Worm (Caenorhabditis elegans): Measurements from ENCODE around the gene F26A1.8.
"Not testable (repeated sequence)": the region's sequence is repeated elsewhere in the genome, so short reads cannot be mapped to it uniquely, and the experiment has no call there.

The F26A1.8 gene

DNA sequence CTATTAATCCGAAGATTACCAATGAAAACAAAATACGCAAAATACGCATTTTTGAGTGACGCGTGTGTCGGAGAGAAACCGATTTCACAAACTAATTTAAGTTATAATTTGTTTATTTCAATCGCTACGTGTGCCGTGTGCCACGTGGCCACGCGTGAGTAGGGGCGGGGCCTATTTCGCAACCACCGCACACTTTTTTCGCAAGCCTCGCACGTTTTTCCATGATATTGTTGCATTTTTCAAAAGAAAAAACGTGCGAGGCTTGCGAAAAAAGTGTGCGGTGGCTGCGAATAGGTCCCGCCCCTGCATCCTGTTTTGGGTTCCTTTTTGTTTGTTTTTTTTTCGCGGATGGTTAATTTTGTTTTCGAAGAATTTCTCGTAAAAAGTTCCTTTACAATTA lies 36.9 kb downstream of the F26A1.8 start, which contains the start of gene enu-3.2:
enu-3.2 (minus strand) TSS at position 105 of the 400 bp plus-strand sequence.
- TF ChIP-seq scrt-1 (GFP tag; IDR thresholded peaks at IDR 0.05); B0310.2 (tag; optimal IDR thresholded peaks at IDR 0.05); flt-1 (GFP tag; IDR thresholded peaks at IDR 0.05): not testable (repeated sequence)

DNA sequence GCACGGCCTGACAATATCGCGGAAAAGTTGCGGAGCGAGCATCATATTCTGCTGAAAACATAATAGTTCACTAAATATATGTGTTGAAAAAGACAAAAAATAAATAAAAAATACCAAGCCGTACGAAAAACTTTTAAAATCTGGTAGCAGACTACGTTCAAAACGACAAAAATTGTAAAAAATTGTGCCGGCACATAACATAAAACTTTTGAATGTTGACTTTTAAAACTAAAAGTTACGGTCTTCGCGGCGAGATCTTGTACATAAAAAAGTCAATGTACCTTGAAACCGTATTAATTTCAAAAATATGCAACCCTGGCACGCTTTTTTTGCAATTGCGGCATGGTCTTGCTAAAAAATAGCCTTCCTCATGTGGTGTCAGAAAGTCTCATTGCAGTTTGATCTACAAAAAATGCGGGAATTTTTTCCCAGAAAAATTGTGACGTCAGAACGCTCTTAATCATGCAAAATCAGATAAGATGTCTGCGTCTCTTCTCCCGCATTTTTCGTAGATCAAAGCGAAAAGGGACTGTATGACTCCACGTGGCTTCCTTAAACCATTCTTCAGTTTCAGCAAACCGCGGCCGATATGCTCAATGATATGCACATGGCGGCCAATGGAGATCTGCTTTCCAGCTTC lies 40.0 kb downstream of the F26A1.8 start, which contains the start of the genes gex-5 and C38D4.10:
gex-5 (minus strand) TSS at position 51 of the 640 bp plus-strand sequence.
C38D4.10 (plus strand) TSS at position 590 of the 640 bp plus-strand sequence.
- TF ChIP-seq tbx-11 (GFP tag; IDR thresholded peaks at IDR 0.05); tbx-37 (GFP tag; conservative IDR thresholded peaks at IDR 0.05); hmbx-1 (tag; optimal IDR thresholded peaks at IDR 0.05): not testable (repeated sequence)

ce11 chrIII:4779855-4780254 lies 42.2 kb downstream of the F26A1.8 start, which contains the start of gene B0393.9:
Gene B0393.9, minus strand, starts transcription at chrIII:4780157.
- TF ChIP-seq ama-1 (optimal IDR thresholded peaks at IDR 0.05) (no peak), ceh-13 (GFP tag; optimal IDR thresholded peaks at IDR 0.05) (no peak), ets-7 (tag; optimal IDR thresholded peaks at IDR 0.05) (no peak), tra-4 (tag; optimal IDR thresholded peaks at IDR 0.05) (no peak), tbx-37 (GFP tag; conservative IDR thresholded peaks at IDR 0.05) (no peak)

DNA sequence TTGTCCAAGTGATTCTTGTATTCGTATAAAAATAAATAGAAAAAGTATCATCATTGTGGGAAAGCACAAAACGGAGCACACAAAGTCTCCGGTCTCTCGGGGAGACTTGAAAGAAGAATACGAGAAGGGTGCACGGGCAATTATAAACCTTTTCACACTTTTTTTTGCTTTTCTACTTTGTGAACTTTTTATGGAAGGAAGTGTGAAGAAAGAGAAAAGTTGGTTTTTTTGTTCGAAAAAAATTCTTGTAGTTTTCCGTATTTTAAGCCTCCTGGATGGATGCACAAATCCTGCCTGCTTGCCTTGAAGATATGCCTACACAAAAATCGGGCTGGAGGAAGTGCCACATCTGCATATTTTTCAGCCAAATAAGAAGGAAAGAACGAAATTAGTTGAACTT lies 44.0 kb downstream of the F26A1.8 start, which contains the start of gene B0393.7:
B0393.7 (minus strand) TSS at position 101 of the 400 bp plus-strand sequence.
- TF ChIP-seq ceh-13 (GFP tag; optimal IDR thresholded peaks at IDR 0.05), result no peak
- TF ChIP-seq hnd-1 (tag; optimal IDR thresholded peaks at IDR 0.05), result no peak
- no peak for TF ChIP-seq tbx-37 (GFP tag; conservative IDR thresholded peaks at IDR 0.05)
- TF ChIP-seq ets-7 (tag; optimal IDR thresholded peaks at IDR 0.05), result no peak
- no peak for TF ChIP-seq aly-1 (tag; optimal IDR thresholded peaks at IDR 0.05)
- no peak for TF ChIP-seq pes-1 (GFP tag; IDR thresholded peaks at IDR 0.05)
- TF ChIP-seq flt-1 (GFP tag; IDR thresholded peaks at IDR 0.05), result no peak
- no peak for TF ChIP-seq ama-1 (optimal IDR thresholded peaks at IDR 0.05)
- no peak for TF ChIP-seq tbx-11 (GFP tag; IDR thresholded peaks at IDR 0.05)
- no peak for TF ChIP-seq hmbx-1 (tag; optimal IDR thresholded peaks at IDR 0.05)
- no peak for TF ChIP-seq B0310.2 (tag; optimal IDR thresholded peaks at IDR 0.05)
- TF ChIP-seq tra-4 (tag; optimal IDR thresholded peaks at IDR 0.05), result no peak
- TF ChIP-seq ceh-36 (tag; optimal IDR thresholded peaks at IDR 0.05), result no peak
- no peak for TF ChIP-seq sea-1 (GFP tag; conservative IDR thresholded peaks at IDR 0.05)
- no peak for TF ChIP-seq scrt-1 (GFP tag; IDR thresholded peaks at IDR 0.05)
- TF ChIP-seq hmg-4 (GFP tag; optimal IDR thresholded peaks at IDR 0.05), result no peak
- TF ChIP-seq F13C5.2 (tag; optimal IDR thresholded peaks at IDR 0.05), result no peak
